Worm (Caenorhabditis elegans) whole organism, L4/young adult: ENCODE measurements around the gene dyla-1.

Experiments used
- W03F9.2 ChIP-seq: fragments of 150-350 bp; optimal IDR thresholded peaks from 2 replicates; lab custom pipeline; 2014; ENCODE audit warnings: missing biosample characterization, missing genetic modification characterization
- dao-5 ChIP-seq: sonication (generic microtip); optimal IDR thresholded peaks from 2 replicates; lab custom pipeline; 2016; ENCODE audit warnings: missing genotype, missing genetic modification characterization, moderate library complexity, missing compliant biosample characterization
- him-1 ChIP-seq: sonication (generic microtip); optimal IDR thresholded peaks from 2 replicates; lab custom pipeline; 2016; ENCODE audit warnings: missing genotype, missing genetic modification reagents, missing genetic modification characterization, missing compliant biosample characterization

ce11 chrX:16821533-16821932, 19.3 kb upstream of the dyla-1 start:
- TF ChIP-seq dao-5 (tag; lab: Kevin White, UChicago) (no peak), W03F9.2 (tag; lab: Kevin White, UChicago) (no peak), him-1 (tag; lab: Kevin White, UChicago) (no peak)
